Worm (Caenorhabditis elegans): ENCODE data around the gene R09H10.3.

Gene R09H10.3

ce11 chrIV:10577600-10577999, 29.2 kb upstream of the R09H10.3 start:
- TF ChIP-seq nhr-102 (tag; optimal IDR thresholded peaks at IDR 0.05) (no peak), aha-1 (tag) (peak; percentile 91), nhr-111 (GFP tag; optimal IDR thresholded peaks at IDR 0.05) (no peak), arid-1 (GFP tag; conservative IDR thresholded peaks at IDR 0.05) (no peak), php-3 (GFP tag; IDR thresholded peaks at IDR 0.05) (no peak), gei-8 (GFP tag; optimal IDR thresholded peaks at IDR 0.05) (no peak), jun-1 (tag; optimal IDR thresholded peaks at IDR 0.05) (no peak)

- TF ChIP-seq aly-2 (tag; optimal IDR thresholded peaks at IDR 0.05) (no peak), ceh-28 (tag; optimal IDR thresholded peaks at IDR 0.05) (no peak), Y48G9A.11 (GFP tag; IDR thresholded peaks at IDR 0.05) (no peak), pha-4 (GFP tag; IDR thresholded peaks at IDR 0.05) (no peak), pha-4 (tag; optimal IDR thresholded peaks at IDR 0.05) (no peak), dmd-8 (GFP tag; IDR thresholded peaks at IDR 0.05) (no peak), duxl-1 (tag; optimal IDR thresholded peaks at IDR 0.05; ENCODE audit: poor library complexity) (no peak), madf-5 (GFP tag; IDR thresholded peaks at IDR 0.05) (no peak), unc-62 (GFP tag; optimal IDR thresholded peaks at IDR 0.05 in 1 of 2) (no peak), unc-62 (tag; optimal IDR thresholded peaks at IDR 0.05) (no peak), dve-1 (tag; optimal IDR thresholded peaks at IDR 0.05; ENCODE audit: insufficient read depth) (no peak), nhr-42 (GFP tag; IDR thresholded peaks at IDR 0.05) (no peak), fkh-10 (GFP tag; optimal IDR thresholded peaks at IDR 0.05) (no peak), zfp-3 (GFP tag; conservative IDR thresholded peaks at IDR 0.05) (no peak), spr-3 (GFP tag; optimal IDR thresholded peaks at IDR 0.05) (no peak)
These were observed 28.5 kb upstream of the R09H10.3 start, which contains the start of gene lgc-43 for ce11 chrIV:10578367-10578766. lgc-43 (plus strand) TSS chrIV:10578667.

ce11 chrIV:10584237-10584636, 22.6 kb upstream of the R09H10.3 start, which contains the start of gene oac-8:
oac-8 (plus strand) TSS chrIV:10584537.
- TF ChIP-seq aha-1 (tag) (no peak), daf-8 (GFP tag; IDR thresholded peaks at IDR 0.05) (no peak), Y75B8A.6 (GFP tag; IDR thresholded peaks at IDR 0.05) (no peak), unc-62 (GFP tag; optimal IDR thresholded peaks at IDR 0.05 in 1 of 2) (no peak), unc-62 (tag; optimal IDR thresholded peaks at IDR 0.05) (no peak), nhr-25 (tag; optimal IDR thresholded peaks at IDR 0.05; ENCODE audit: borderline replicate concordance, insufficient read depth) (no peak), fos-1 (tag; optimal IDR thresholded peaks at IDR 0.05) (no peak), tra-1 (GFP tag; IDR thresholded peaks at IDR 0.05) (no peak), mdt-29 (GFP tag; IDR thresholded peaks at IDR 0.05) (no peak), D1046.2 (GFP tag; IDR thresholded peaks at IDR 0.05) (no peak), ceh-28 (tag; optimal IDR thresholded peaks at IDR 0.05) (no peak), hif-1 (tag; optimal IDR thresholded peaks at IDR 0.05) (no peak), ZK337.2 (GFP tag; IDR thresholded peaks at IDR 0.05) (no peak), rbr-2 (tag; optimal IDR thresholded peaks at IDR 0.05) (no peak), Y5F2A.4 (GFP tag; optimal IDR thresholded peaks at IDR 0.05) (no peak), ceh-20 (GFP tag; IDR thresholded peaks at IDR 0.05) (no peak), ztf-11 (tag; optimal IDR thresholded peaks at IDR 0.05) (no peak), dmd-8 (GFP tag; IDR thresholded peaks at IDR 0.05) (no peak)

- no peak for TF ChIP-seq mep-1 (tag; optimal IDR thresholded peaks at IDR 0.05)
- no peak for TF ChIP-seq zfp-3 (GFP tag; conservative IDR thresholded peaks at IDR 0.05)
- no peak for TF ChIP-seq nhr-111 (GFP tag; optimal IDR thresholded peaks at IDR 0.05)
- no peak for TF ChIP-seq ZK337.2 (GFP tag; IDR thresholded peaks at IDR 0.05)
- TF ChIP-seq ces-1 (GFP tag; optimal IDR thresholded peaks at IDR 0.05): no peak
- no peak for TF ChIP-seq F44E2.7 (GFP tag; IDR thresholded peaks at IDR 0.05)
- no peak for TF ChIP-seq ceh-82 (tag; optimal IDR thresholded peaks at IDR 0.05)
- TF ChIP-seq tag-97 (GFP tag; IDR thresholded peaks at IDR 0.05): no peak
- no peak for TF ChIP-seq tra-1 (GFP tag; IDR thresholded peaks at IDR 0.05)
- no peak for TF ChIP-seq dmd-9 (GFP tag; IDR thresholded peaks at IDR 0.05)
- TF ChIP-seq ztf-7 (tag; optimal IDR thresholded peaks at IDR 0.05): no peak
These were observed 17.8 kb upstream of the R09H10.3 start, which contains the start of gene C43F9.4 for ce11 chrIV:10589072-10589471. C43F9.4 (minus strand) TSS chrIV:10589172.
